Fruit fly (Drosophila melanogaster) S2 (cell line): ENCODE data around the gene CG7551.

ENCODE experiments used
- CG8478 ChIP-seq: fragments of >200 bp; optimal IDR thresholded peaks from 2 replicates; lab custom pipeline; 2018
- CTCF ChIP-seq, 2 experiments: fragments of >200 bp; optimal IDR thresholded peaks; 2 replicates each; lab custom pipeline; 2018

CG7551 gene

DNA sequence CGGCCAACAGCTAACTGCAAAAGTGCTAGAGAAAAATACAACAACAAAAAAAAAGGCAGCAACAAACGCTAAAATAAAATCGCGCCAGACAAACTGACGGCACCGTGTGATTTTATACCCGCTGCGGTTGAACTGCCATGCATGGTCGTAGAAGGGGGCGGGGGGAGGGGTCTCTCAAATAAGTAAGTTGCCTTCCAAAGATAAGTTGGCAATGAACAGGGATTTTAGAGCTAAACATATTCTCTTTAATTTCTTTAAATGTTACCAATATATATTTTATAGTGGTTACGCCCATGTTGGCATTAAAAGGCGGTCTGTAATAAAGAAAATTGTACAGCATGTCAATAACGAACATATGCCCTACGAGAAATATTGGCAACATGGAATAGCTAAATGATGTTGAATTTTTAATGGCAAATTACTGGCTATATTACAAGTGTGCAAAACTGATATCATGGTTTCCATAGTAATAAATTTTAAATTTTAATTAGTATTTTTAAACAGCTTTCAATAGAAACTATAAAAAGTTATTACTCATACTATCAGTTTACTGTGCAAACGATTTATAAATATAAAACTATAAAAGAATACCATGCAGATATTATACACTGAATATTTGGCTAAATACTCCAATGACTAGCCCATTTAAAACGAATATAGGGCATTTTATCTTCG lies 26.9 kb upstream of the CG7551 start:
- TF ChIP-seq CTCF (optimal IDR thresholded peaks at IDR 0.05; lab: Kevin White, UChicago) (no peak), CG8478 (lab: Kevin White, UChicago) (no peak)

- TF ChIP-seq CTCF (optimal IDR thresholded peaks at IDR 0.05; lab: Kevin White, UChicago) = no peak
- no peak for TF ChIP-seq CG8478 (lab: Kevin White, UChicago)
Observed at dm6 chr3L:11431926-11432323, 26.4 kb upstream of the CG7551 start.

dm6 chr3L:11432472-11432871 lies 25.8 kb upstream of the CG7551 start:
- TF ChIP-seq CG8478 (lab: Kevin White, UChicago) = no peak

- TF ChIP-seq CTCF (optimal IDR thresholded peaks at IDR 0.05; lab: Kevin White, UChicago) (no peak), CG8478 (lab: Kevin White, UChicago) (no peak)
Observed at dm6 chr3L:11433151-11433550, 25.1 kb upstream of the CG7551 start.

dm6 chr3L:11434112-11434511 lies 24.2 kb upstream of the CG7551 start:
- no peak for TF ChIP-seq CTCF (optimal IDR thresholded peaks at IDR 0.05; lab: Kevin White, UChicago)
- TF ChIP-seq CG8478 (lab: Kevin White, UChicago) = no peak

dm6 chr3L:11435376-11435775 lies 22.9 kb upstream of the CG7551 start, which contains the start of gene CG6149:
CG6149 (minus strand) TSS chr3L:11435476.
- TF ChIP-seq CG8478 (lab: Kevin White, UChicago) = no peak

- TF ChIP-seq CG8478 (lab: Kevin White, UChicago) (no peak), CTCF (optimal IDR thresholded peaks at IDR 0.05; lab: Kevin White, UChicago) (no peak)
Observed at dm6 chr3L:11439570-11439969, 18.7 kb upstream of the CG7551 start.

dm6 chr3L:11440258-11440657 lies 18.0 kb upstream of the CG7551 start:
- TF ChIP-seq CTCF (optimal IDR thresholded peaks at IDR 0.05; lab: Kevin White, UChicago) = no peak
- TF ChIP-seq CG8478 (lab: Kevin White, UChicago) = no peak

DNA sequence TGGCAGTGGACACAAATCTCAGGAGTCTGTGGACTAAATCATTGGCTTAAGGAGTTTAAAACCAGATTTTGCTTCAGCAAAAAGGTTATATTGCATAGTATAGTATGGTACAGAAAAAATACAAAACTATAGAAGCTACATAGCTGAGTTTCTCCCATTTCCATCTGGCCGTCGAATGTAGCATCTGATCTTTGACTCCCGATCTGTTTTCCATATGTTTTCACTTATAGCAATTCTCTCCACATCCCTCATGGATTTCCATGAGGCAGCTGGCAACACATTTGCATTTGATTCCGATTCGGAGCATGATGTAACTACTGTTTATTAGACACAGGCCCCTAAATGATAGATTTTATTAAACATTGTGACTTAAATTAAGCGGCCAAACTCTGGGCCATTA lies 17.5 kb upstream of the CG7551 start:
- TF ChIP-seq CTCF (optimal IDR thresholded peaks at IDR 0.05; lab: Kevin White, UChicago) = no peak
- no peak for TF ChIP-seq CG8478 (lab: Kevin White, UChicago)

DNA sequence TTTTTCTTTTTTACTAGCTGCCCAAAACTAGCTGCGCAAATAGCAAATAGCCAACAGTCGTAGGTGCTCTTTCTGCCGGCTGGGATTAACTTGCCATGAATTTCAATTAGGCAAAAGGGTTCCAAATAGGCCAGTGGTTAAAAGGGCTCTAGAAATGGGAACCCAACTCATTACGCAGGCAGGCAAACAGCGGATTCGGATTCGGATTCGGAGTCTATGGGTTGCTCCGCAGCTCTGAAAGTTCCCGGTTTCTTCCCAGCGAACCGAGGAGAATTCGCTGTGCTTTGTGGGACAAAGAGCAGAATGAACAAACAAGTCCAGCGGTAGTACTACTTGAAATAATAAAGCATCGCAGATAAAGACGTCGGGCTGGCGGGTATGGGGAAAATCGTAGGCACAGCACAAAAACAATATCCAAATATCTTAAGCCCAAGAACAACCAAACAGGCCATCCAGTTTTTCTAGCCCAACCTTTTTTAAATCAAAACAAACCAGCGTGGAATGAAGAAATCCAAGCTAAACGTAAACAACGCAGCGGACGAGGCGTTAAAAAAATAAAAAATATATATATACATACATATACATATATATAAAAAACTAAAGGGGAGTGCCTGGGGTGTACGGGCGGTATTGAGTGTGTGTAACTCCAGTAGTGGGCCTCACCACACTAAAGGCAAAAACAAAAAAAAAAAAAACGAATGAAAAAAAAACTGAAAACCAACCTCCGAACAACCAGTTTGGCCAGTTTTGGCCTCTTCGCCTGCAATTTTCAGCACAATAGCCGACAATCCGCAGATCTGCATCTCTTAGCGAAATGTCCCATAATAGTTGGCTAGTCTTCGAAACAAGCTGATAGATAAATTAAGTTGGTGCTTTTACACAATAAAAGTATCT lies 16.2 kb upstream of the CG7551 start:
- no peak for TF ChIP-seq CTCF (optimal IDR thresholded peaks at IDR 0.05; lab: Kevin White, UChicago)
- TF ChIP-seq CG8478 (lab: Kevin White, UChicago) = no peak

DNA sequence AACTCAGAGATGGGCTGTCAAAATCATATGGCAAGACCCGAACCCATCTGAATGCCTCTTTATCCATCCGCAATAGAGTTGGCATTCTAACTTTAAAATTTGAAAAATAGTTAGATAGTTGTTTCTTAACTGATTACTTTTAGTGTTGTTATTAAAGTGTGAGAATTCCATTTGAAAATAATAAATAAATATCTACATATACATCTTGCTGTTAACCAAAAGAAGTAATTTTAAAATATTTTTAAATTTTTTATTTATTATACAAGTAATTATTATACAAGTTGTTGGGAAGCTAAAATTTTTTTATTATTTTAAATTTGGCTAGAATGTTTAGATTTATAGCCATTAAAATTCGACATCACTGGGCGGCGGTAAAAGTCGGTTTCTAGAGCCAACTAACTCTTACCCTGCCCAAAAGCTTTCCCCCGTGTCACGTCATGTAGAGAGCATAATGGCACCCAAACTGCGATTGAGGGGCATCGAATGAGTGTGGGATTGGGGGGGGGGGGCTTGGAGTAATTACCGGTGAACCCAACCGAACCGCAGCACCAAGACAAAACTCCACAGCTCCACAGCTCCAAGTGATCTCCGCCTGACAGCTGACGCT lies 14.7 kb upstream of the CG7551 start:
- TF ChIP-seq CG8478 (lab: Kevin White, UChicago) (no peak), CTCF (optimal IDR thresholded peaks at IDR 0.05; lab: Kevin White, UChicago) (no peak)

dm6 chr3L:11444169-11444568 lies 14.1 kb upstream of the CG7551 start:
- TF ChIP-seq CTCF (optimal IDR thresholded peaks at IDR 0.05; lab: Kevin White, UChicago) (no peak), CG8478 (lab: Kevin White, UChicago) (no peak)

DNA sequence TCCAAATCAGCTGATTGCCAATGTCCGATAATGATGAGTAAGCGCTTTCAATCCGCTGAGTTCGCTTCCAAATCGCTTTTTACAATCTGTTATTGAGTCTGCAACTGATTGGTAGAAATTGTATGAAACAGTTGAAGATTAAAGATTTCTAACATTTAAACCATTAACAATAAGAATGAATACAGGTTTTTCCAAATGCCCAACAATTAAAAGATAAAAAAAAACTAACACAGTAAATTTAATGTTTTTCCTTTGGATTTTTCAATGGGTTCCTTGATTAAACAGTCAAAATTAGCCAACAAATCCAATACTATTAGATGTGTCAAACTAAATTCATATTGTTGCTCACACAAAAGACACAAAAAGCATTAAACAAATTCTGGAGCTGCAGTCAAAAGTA lies 13.4 kb upstream of the CG7551 start, which contains the start of gene CG7557:
CG7557 (plus strand) TSS at position 301 of the 400 bp plus-strand sequence.
- TF ChIP-seq CTCF (optimal IDR thresholded peaks at IDR 0.05; lab: Kevin White, UChicago) (no peak), CG8478 (lab: Kevin White, UChicago) (no peak)

DNA sequence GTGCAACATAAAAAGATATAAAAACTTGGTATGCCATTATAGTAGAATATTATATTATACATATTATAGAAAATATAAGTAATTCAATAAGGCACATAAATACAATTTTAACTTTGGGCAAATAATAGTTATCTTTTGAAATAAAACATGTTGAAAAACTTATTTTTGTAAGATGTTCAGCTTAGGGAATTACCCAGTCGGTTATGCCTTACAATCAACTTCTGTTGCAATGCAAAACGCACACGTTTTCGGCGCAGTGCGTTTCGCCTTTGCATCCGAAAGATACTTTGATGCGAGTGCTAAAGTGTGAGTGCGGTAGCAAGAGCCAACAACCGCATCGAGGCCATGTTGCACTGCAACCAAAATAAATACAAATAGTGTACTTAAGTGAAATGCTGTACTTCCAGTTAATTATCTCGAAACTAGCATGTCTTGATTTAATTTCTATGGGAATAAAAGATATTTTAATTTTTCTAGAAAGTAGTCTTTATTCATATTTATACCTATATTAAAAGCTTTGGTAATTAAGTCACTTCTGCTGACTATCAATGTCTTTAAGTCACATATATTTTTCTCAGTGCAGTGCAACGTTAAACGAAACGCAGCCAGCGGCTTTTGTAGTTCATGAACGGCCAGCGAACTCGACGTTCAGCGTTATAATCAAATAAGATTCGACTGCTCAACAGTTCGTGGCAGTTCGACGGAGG lies 11.1 kb upstream of the CG7551 start:
- no peak for TF ChIP-seq CTCF (optimal IDR thresholded peaks at IDR 0.05; lab: Kevin White, UChicago)
- TF ChIP-seq CG8478 (lab: Kevin White, UChicago) = no peak
